Fruit fly (Drosophila melanogaster) whole organism, pupa: ENCODE measurements around the gene nmo.
A peak's percentile ranks its signal among the peaks of the same experiment; 100 is the strongest.

Source experiments
- CG10348 ChIP-seq: fragments of 200-800 bp; sonication (Bioruptor generic); IDR thresholded peaks from 2 replicates; pipeline ENCODE4 v1.3.6; 2022; ENCODE audit warnings: missing biosample characterization, missing genetic modification characterization
- CG12605 ChIP-seq: fragments of 200-800 bp; sonication (Bioruptor generic); IDR thresholded peaks from 2 replicates; pipeline ENCODE4 v1.3.6; 2022; ENCODE audit warnings: missing biosample characterization, missing genetic modification characterization
- CG13204 ChIP-seq: fragments of 200-800 bp; sonication (Bioruptor generic); optimal IDR thresholded peaks from 2 replicates; lab custom pipeline; 2018; ENCODE audit warnings: missing biosample characterization, mild to moderate bottlenecking, missing genetic modification characterization, moderate library complexity
- CG14655 ChIP-seq: fragments of 200-800 bp; sonication (Bioruptor generic); optimal IDR thresholded peaks from 3 replicates; lab custom pipeline; 2017; ENCODE audit warnings: mild to moderate bottlenecking, missing biosample characterization, missing genetic modification reagents, missing genetic modification characterization
- CG15710 ChIP-seq: fragments of 200-800 bp; sonication (Bioruptor generic); optimal IDR thresholded peaks from 2 replicates; lab custom pipeline; 2018; ENCODE audit warnings: missing biosample characterization, mild to moderate bottlenecking, missing genetic modification characterization, moderate library complexity
- CG17806 ChIP-seq: fragments of 200-800 bp; sonication (Bioruptor generic); optimal IDR thresholded peaks from 2 replicates; lab custom pipeline; 2018; ENCODE audit warnings: missing biosample characterization, mild to moderate bottlenecking, missing genetic modification characterization, moderate library complexity
- CG32121 ChIP-seq: fragments of 200-800 bp; sonication (Bioruptor generic); IDR thresholded peaks from 2 replicates; pipeline ENCODE4 v1.3.6; 2022; ENCODE audit warnings: missing biosample characterization, missing genetic modification characterization
- CG34367 ChIP-seq: fragments of 200-800 bp; sonication (Bioruptor generic); optimal IDR thresholded peaks from 2 replicates; lab custom pipeline; 2018; ENCODE audit warnings: missing biosample characterization, mild to moderate bottlenecking, missing genetic modification characterization
- CG4496 ChIP-seq: fragments of 200-800 bp; sonication (Bioruptor generic); IDR thresholded peaks from 3 replicates; pipeline ENCODE4 v1.3.6; 2022; ENCODE audit warnings: missing biosample characterization, missing genetic modification characterization
- CG8159 ChIP-seq: fragments of 200-800 bp; sonication (Bioruptor generic); optimal IDR thresholded peaks from 3 replicates; lab custom pipeline; 2018; ENCODE audit warnings: missing biosample characterization, mild to moderate bottlenecking, missing genetic modification characterization, moderate library complexity
- CG8301 ChIP-seq: fragments of 200-800 bp; sonication (Bioruptor generic); optimal IDR thresholded peaks from 2 replicates; lab custom pipeline; 2018; ENCODE audit warnings: missing biosample characterization, mild to moderate bottlenecking, missing genetic modification characterization
- CG9948 ChIP-seq: fragments of 200-800 bp; sonication (Bioruptor generic); optimal IDR thresholded peaks from 2 replicates; lab custom pipeline; 2018; ENCODE audit warnings: missing biosample characterization, mild to moderate bottlenecking, missing genetic modification characterization, moderate library complexity
- D1 ChIP-seq: fragments of 200-800 bp; sonication (Bioruptor generic); optimal IDR thresholded peaks from 2 replicates; lab custom pipeline; 2018; ENCODE audit warnings: missing biosample characterization, mild to moderate bottlenecking, missing genetic modification characterization, moderate library complexity
- EcR ChIP-seq: fragments of 200-800 bp; sonication (Bioruptor generic); optimal IDR thresholded peaks from 3 replicates; lab custom pipeline; 2019; ENCODE audit warnings: missing biosample characterization, missing genetic modification characterization, mild to moderate bottlenecking, moderate library complexity, missing genetic modification reagents
- Ets98B ChIP-seq: fragments of 200-800 bp; sonication (Bioruptor generic); IDR thresholded peaks from 2 replicates; pipeline ENCODE4 v1.3.6; 2022; ENCODE audit warnings: missing biosample characterization, missing genetic modification characterization
- Pif1A ChIP-seq: fragments of 200-800 bp; sonication (Bioruptor generic); optimal IDR thresholded peaks from 3 replicates; lab custom pipeline; 2016; ENCODE audit warnings: missing biosample characterization, missing genetic modification characterization
- Pif1B ChIP-seq: fragments of 200-800 bp; sonication (Bioruptor generic); optimal IDR thresholded peaks from 3 replicates; lab custom pipeline; 2016; ENCODE audit warnings: missing biosample characterization, missing genetic modification characterization
- Snoo ChIP-seq: fragments of 200-800 bp; sonication (Bioruptor generic); optimal IDR thresholded peaks from 3 replicates; lab custom pipeline; 2017; ENCODE audit warnings: missing biosample characterization, mild to moderate bottlenecking, missing genetic modification characterization, inconsistent platforms
- fd96Ca ChIP-seq: fragments of 200-800 bp; sonication (Bioruptor generic); IDR thresholded peaks from 3 replicates; pipeline ENCODE4 v1.3.6; 2022; ENCODE audit warnings: missing biosample characterization, missing genetic modification characterization
- gl ChIP-seq: fragments of 200-800 bp; sonication (Bioruptor generic); optimal IDR thresholded peaks from 2 replicates; lab custom pipeline; 2018; ENCODE audit warnings: missing biosample characterization, mild to moderate bottlenecking, missing genetic modification characterization
- rn ChIP-seq: fragments of 200-800 bp; sonication (Bioruptor generic); IDR thresholded peaks from 2 replicates; pipeline ENCODE4 v1.3.6; 2022; ENCODE audit warnings: missing biosample characterization, missing genetic modification characterization

Gene nmo

DNA sequence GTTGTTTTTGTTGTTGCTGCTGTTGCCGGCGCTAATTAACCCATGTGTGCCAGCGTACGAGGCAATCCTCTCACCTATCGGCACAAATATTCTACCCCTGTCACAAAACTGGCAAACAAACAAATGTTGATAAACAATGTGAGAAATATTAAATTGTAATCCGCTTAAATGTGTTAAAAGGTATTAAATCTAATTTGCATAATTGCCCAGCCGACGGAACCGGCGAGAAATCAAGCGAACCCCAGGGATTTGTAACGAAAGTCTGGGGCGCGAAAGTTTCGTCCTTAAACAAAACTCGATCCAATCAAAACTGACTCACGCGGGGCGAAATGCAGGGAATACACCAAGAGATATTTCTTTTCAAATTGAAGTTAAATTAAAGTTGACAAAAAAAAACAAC lies 22.1 kb upstream of the nmo start:
- no peak for TF ChIP-seq CG15710 (tag; lab: Kevin White, UChicago)
- TF ChIP-seq EcR (GFP tag; lab: Kevin White, UChicago) = no peak
- TF ChIP-seq CG17806 (tag; lab: Kevin White, UChicago) = no peak
- TF ChIP-seq CG14655 (GFP tag; lab: Kevin White, UChicago) = no peak
- no peak for TF ChIP-seq gl (tag; lab: Kevin White, UChicago)
- TF ChIP-seq CG8301 = no peak
- TF ChIP-seq Pif1A (GFP tag; lab: Kevin White, UChicago) = no peak
- no peak for TF ChIP-seq rn
- TF ChIP-seq CG13204 = no peak
- TF ChIP-seq CG9948 (tag; lab: Kevin White, UChicago) = no peak

DNA sequence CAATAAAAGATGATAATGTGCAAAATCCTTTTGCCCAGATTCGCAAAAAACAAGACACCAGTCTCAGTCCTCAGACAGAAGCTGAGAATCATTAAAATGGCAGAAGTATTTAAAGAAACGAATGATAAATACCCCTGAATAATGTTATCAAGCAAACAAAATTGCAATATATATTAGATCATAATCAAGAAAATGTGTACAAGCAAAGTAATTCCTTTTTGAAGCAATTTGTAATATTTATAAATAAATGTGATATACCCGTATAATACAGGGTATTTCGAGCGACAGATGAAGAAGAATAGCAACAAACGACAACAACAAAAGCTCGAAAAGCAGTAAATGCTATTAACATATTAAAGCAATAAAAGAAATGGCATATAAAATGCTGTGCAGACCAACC lies 20.8 kb upstream of the nmo start:
- TF ChIP-seq Snoo (tag; lab: Kevin White, UChicago) (no peak), CG8159 (tag; lab: Kevin White, UChicago) (no peak), Ets98B (GFP tag; lab: Robert Waterston, UW) (no peak), D1 (tag; lab: Kevin White, UChicago) (no peak), Pif1B (GFP tag; lab: Kevin White, UChicago) (no peak), CG9948 (tag; lab: Kevin White, UChicago) (no peak), gl (tag; lab: Kevin White, UChicago) (no peak), CG12605 (GFP tag; lab: Robert Waterston, UW) (no peak), EcR (GFP tag; lab: Kevin White, UChicago) (no peak), CG34367 (no peak), Pif1A (GFP tag; lab: Kevin White, UChicago) (no peak), CG10348 (GFP tag; lab: Robert Waterston, UW) (no peak), CG13204 (no peak), CG14655 (GFP tag; lab: Kevin White, UChicago) (no peak)
- TF ChIP-seq, all 21 proteins: peak for 0

DNA sequence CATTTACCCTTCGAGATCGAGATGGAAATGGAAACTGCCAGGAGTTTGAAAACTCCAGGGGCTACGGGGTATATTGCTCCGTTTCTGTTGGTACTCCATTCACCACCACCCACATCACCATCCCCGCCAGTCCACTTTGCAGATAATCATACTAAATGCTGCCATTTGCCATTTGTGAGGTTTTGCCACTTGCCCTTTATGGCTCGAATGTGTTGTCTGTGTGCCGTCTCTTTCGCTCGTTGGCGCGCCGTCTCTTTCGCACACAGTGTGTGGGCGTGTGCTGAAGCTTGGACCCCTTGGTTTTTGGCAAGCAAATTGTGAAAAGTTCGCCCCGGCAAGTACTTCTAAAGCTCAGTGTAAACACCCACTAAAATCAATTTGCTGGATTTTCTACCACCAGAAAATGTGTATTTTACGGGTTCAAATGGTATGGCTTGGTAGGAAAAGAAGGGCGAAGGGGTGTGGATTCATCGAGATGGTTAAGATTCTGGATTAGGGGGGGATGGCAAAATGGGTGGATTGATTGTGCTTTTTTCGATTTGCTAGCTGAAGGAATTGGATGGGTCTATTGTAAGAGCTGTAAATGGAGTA lies 20.2 kb upstream of the nmo start:
- TF ChIP-seq CG8159 (tag; lab: Kevin White, UChicago) (no peak), Ets98B (GFP tag; lab: Robert Waterston, UW) (no peak)

DNA sequence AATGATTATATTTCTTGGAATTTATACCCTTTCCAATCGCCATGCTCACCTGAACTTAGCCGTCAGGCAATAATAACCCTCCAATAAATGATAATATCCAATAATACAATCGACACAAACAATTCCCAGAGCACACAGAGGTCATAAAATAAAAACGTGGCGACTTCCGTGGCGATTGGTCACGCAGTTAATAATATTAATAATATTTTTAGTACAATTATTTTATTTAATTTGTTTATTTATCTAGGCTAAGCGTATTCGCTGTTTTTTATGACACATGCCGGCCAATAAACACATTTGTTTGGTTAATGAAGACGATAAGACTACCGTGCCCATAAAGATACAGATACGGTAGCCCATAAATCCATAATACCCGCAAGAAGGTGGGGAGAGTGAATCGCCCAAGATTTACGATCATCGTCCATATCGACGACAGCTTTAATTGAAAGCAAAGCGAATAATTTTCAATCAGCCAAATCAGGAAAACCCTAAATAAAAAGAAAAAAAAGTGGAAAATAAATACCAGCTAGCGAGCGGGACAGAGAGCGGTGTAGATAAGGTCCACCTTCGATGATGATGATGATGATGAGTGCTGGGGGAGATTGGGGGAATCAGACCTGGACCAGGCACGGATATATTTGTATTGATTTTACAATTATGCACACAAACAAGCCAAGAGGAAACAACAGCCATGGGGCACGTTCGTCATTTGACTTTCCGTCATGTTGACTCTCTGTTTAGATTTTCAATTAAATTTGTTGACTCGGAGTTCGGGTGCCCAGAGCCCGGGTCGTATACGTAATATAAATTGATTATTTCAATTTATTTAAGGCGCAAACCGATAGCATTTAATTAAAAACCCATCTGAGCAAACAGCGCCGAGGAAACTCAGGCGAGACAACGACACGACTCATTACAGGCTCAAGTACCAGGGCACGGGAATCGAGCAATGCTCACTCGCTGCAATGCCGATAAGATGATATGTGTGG lies 17.8 kb upstream of the nmo start:
- no peak for TF ChIP-seq CG15710 (tag; lab: Kevin White, UChicago)
- no peak for TF ChIP-seq gl (tag; lab: Kevin White, UChicago)
- peak; percentile 37 for TF ChIP-seq Snoo (tag; lab: Kevin White, UChicago)
- no peak for TF ChIP-seq CG8159 (tag; lab: Kevin White, UChicago)
- no peak for TF ChIP-seq Pif1A (GFP tag; lab: Kevin White, UChicago)
- TF ChIP-seq CG17806 (tag; lab: Kevin White, UChicago) = no peak
- TF ChIP-seq, all 21 proteins: peak for 1

DNA sequence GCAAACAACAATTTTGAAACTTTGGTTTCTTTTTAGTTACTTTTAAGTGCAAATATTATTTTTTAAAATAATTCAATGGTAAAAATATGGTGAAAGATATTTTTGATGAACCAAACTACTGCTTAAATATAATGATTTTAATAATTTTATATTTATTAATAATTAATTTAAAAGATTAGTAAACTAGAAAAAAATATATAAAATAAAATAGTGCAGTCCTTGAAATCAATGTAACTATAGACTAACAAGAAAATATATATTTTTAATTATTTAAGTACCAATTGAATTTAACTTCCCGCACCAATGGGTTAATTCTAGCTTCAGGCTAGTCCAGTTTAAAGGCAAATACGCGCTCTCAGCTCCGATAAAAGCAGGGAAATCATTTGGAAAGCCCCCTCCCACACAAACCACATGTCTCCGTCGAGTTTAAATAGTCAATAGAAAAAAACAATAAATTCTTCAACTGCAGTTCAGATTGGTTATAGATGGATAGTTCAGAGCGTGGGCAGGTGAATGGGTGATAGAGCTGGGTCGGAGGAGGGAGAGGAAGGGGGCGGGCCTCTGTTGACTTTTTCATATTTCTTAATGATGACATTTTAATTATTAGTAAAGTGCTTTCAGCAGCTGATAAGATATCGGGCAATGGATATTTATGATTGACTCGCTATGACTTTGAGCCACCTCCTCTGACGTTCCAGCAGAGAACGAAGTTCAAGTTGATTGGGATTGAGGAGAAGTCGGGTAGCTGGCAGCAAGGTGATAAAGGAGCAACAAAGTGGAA lies 16.7 kb upstream of the nmo start:
- TF ChIP-seq CG9948 (tag; lab: Kevin White, UChicago) = no peak
- peak; percentile 19 for TF ChIP-seq CG8159 (tag; lab: Kevin White, UChicago)
- TF ChIP-seq, all 21 proteins: peak for 1

DNA sequence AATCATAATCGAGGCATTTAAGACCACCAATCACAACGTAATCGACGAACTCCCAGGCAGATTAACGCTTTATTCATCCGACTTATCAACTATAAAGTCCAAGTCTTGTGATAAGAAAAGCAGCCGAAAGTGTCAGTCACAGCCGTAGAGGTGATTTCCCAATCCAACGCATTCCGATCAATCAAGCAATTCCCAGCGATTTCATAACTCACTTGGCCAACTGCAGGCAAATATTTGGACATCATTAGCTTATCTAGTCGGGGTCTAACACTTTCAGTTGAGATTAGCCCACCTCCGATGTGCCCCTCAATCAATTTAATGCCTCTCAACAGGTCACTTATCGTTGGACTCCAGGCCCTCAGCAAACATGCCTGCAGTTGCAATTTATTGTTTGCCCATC lies 15.8 kb upstream of the nmo start:
- TF ChIP-seq CG17806 (tag; lab: Kevin White, UChicago) (no peak), fd96Ca (GFP tag; lab: Robert Waterston, UW) (no peak), CG9948 (tag; lab: Kevin White, UChicago) (no peak), CG8159 (tag; lab: Kevin White, UChicago) (no peak), CG34367 (no peak), rn (no peak), CG13204 (no peak), gl (tag; lab: Kevin White, UChicago) (no peak), Pif1B (GFP tag; lab: Kevin White, UChicago) (no peak), D1 (tag; lab: Kevin White, UChicago) (no peak)

DNA sequence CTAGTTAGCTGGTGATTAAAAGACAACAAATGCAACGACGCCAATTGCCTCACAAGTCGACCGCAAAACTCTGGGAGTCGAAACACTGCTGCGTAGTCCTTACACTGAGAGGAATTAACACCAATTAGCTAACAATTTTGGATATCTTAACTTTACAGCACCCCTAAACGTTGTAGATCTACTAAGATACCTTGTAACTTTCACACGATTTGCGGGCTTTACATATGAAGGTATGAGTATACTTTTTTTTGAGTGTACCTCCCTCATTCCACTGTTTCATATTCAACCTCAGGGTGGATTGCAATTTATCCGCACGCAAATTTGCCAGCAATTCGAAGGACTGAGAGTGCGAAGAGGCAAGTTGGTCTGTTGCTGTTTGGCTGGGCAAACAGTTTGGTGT lies 15.3 kb upstream of the nmo start:
- TF ChIP-seq Pif1B (GFP tag; lab: Kevin White, UChicago) = no peak
- TF ChIP-seq CG15710 (tag; lab: Kevin White, UChicago) = no peak
- TF ChIP-seq CG10348 (GFP tag; lab: Robert Waterston, UW) = no peak
- no peak for TF ChIP-seq Snoo (tag; lab: Kevin White, UChicago)
- TF ChIP-seq gl (tag; lab: Kevin White, UChicago) = no peak
- TF ChIP-seq CG34367 = no peak
- no peak for TF ChIP-seq D1 (tag; lab: Kevin White, UChicago)
- TF ChIP-seq Pif1A (GFP tag; lab: Kevin White, UChicago) = no peak
- no peak for TF ChIP-seq CG13204
- TF ChIP-seq EcR (GFP tag; lab: Kevin White, UChicago) = no peak
- TF ChIP-seq CG8159 (tag; lab: Kevin White, UChicago) = no peak
- no peak for TF ChIP-seq CG4496 (GFP tag; lab: Robert Waterston, UW)
- TF ChIP-seq CG14655 (GFP tag; lab: Kevin White, UChicago) = no peak
- TF ChIP-seq rn = no peak
- no peak for TF ChIP-seq fd96Ca (GFP tag; lab: Robert Waterston, UW)
- no peak for TF ChIP-seq CG17806 (tag; lab: Kevin White, UChicago)
- no peak for TF ChIP-seq CG8301
- TF ChIP-seq CG12605 (GFP tag; lab: Robert Waterston, UW) = no peak
- no peak for TF ChIP-seq CG32121 (GFP tag; lab: Robert Waterston, UW)
- no peak for TF ChIP-seq Ets98B (GFP tag; lab: Robert Waterston, UW)
